Fruit fly (Drosophila melanogaster) whole organism, embryonic: ENCODE measurements around the gene CG5225.

ENCODE experiments used
- ATbp ChIP-seq: fragments of 200-800 bp; sonication (Bioruptor generic); optimal IDR thresholded peaks from 2 replicates; lab custom pipeline; 2017; ENCODE audit warnings: missing biosample characterization, mild to moderate bottlenecking, missing genetic modification characterization, missing genetic modification reagents
- B-H2 ChIP-seq: fragments of 200-800 bp; sonication (Bioruptor generic); optimal IDR thresholded peaks from 2 replicates; lab custom pipeline; 2018; ENCODE audit warnings: missing biosample characterization, mild to moderate bottlenecking, missing genetic modification characterization
- Bgb ChIP-seq: fragments of 200-800 bp; sonication (Bioruptor generic); IDR thresholded peaks from 2 replicates; pipeline ENCODE4 v1.3.6; 2022; ENCODE audit warnings: missing biosample characterization, missing genetic modification characterization; ENCODE audit not compliant: partially characterized antibody
- CG10274 ChIP-seq: fragments of 200-800 bp; sonication (Bioruptor generic); optimal IDR thresholded peaks from 3 replicates; lab custom pipeline; 2017; ENCODE audit warnings: missing biosample characterization, mild to moderate bottlenecking, missing genetic modification characterization
- CG10462 ChIP-seq: fragments of 200-800 bp; sonication (Bioruptor generic); optimal IDR thresholded peaks from 2 replicates; lab custom pipeline; 2016; ENCODE audit warnings: missing biosample characterization, missing genetic modification characterization
- CG11085 ChIP-seq: fragments of 200-800 bp; sonication (Bioruptor generic); IDR thresholded peaks from 2 replicates; pipeline ENCODE4 v1.3.6; 2022; ENCODE audit warnings: missing biosample characterization, missing genetic modification characterization
- CG11560 ChIP-seq: fragments of 200-800 bp; sonication (Bioruptor generic); IDR thresholded peaks from 3 replicates; pipeline ENCODE4 v1.3.6; 2022; ENCODE audit warnings: missing biosample characterization, missing genetic modification characterization
- CG11696 ChIP-seq: fragments of 200-800 bp; sonication (Bioruptor generic); IDR thresholded peaks from 2 replicates; pipeline ENCODE4 v1.3.6; 2022; ENCODE audit warnings: missing biosample characterization, missing genetic modification characterization
- CG13624 ChIP-seq: fragments of 200-800 bp; sonication (Bioruptor generic); optimal IDR thresholded peaks from 2 replicates; lab custom pipeline; 2016; ENCODE audit warnings: missing biosample characterization, missing genetic modification characterization
- CG14014 ChIP-seq: fragments of 200-800 bp; sonication (Bioruptor generic); IDR thresholded peaks from 2 replicates; pipeline ENCODE4 v1.3.6; 2022; ENCODE audit warnings: missing biosample characterization, missing genetic modification characterization
- CG15479 ChIP-seq: fragments of 200-800 bp; sonication (Bioruptor generic); optimal IDR thresholded peaks from 3 replicates; lab custom pipeline; 2019; ENCODE audit warnings: missing biosample characterization, mild to moderate bottlenecking, missing genetic modification characterization, moderate library complexity
- CG17186 ChIP-seq: fragments of 200-800 bp; sonication (Bioruptor generic); optimal IDR thresholded peaks from 3 replicates; lab custom pipeline; 2017; ENCODE audit warnings: missing biosample characterization, missing genetic modification reagents, missing genetic modification characterization
- CG17328 ChIP-seq: fragments of 200-800 bp; sonication (Bioruptor generic); IDR thresholded peaks from 2 replicates; pipeline ENCODE4 v1.3.6; 2022; ENCODE audit warnings: missing biosample characterization, missing genetic modification characterization
- CG2199 ChIP-seq: fragments of 200-800 bp; sonication (Bioruptor generic); IDR thresholded peaks from 3 replicates; pipeline ENCODE4 v1.3.6; 2022; ENCODE audit warnings: missing biosample characterization, missing genetic modification characterization
- CG2875 ChIP-seq: fragments of 200-800 bp; sonication (Bioruptor generic); optimal IDR thresholded peaks from 2 replicates; lab custom pipeline; 2017; ENCODE audit warnings: missing biosample characterization, mild to moderate bottlenecking, missing genetic modification characterization, missing genetic modification reagents
- CG42726 ChIP-seq: fragments of 200-800 bp; sonication (Bioruptor generic); IDR thresholded peaks from 2 replicates; pipeline ENCODE4 v1.3.6; 2022; ENCODE audit warnings: missing biosample characterization, missing genetic modification characterization; ENCODE audit not compliant: partially characterized antibody
- CG4820 ChIP-seq: fragments of 200-800 bp; sonication (Bioruptor generic); optimal IDR thresholded peaks from 3 replicates; lab custom pipeline; 2016; ENCODE audit warnings: missing biosample characterization, missing genetic modification characterization
- CG7987 ChIP-seq: fragments of 200-800 bp; sonication (Bioruptor generic); optimal IDR thresholded peaks from 2 replicates; lab custom pipeline; 2018; ENCODE audit warnings: missing biosample characterization, mild to moderate bottlenecking, missing genetic modification characterization, moderate library complexity
- CG9932 ChIP-seq: fragments of 200-800 bp; sonication (Bioruptor generic); IDR thresholded peaks from 2 replicates; pipeline ENCODE4 v1.3.6; 2022; ENCODE audit warnings: missing biosample characterization, missing genetic modification characterization
- CHES-1-like ChIP-seq: fragments of 200-800 bp; sonication (Bioruptor generic); optimal IDR thresholded peaks from 2 replicates; lab custom pipeline; 2016; ENCODE audit warnings: missing biosample characterization, missing genetic modification characterization
- Camta ChIP-seq: fragments of 200-800 bp; sonication (Bioruptor generic); optimal IDR thresholded peaks from 2 replicates; lab custom pipeline; 2016; ENCODE audit warnings: missing biosample characterization, missing genetic modification characterization
- D19A ChIP-seq: fragments of 200-800 bp; optimal IDR thresholded peaks from 3 replicates; lab custom pipeline; 2019; ENCODE audit warnings: missing biosample characterization, mild to moderate bottlenecking, missing genetic modification characterization, moderate library complexity
- Dip3 ChIP-seq: fragments of 200-800 bp; sonication (Bioruptor generic); optimal IDR thresholded peaks from 3 replicates; lab custom pipeline; 2016; ENCODE audit warnings: missing biosample characterization, missing genetic modification characterization
- E2f2 ChIP-seq: fragments of 200-800 bp; sonication (Bioruptor generic); IDR thresholded peaks from 2 replicates; pipeline ENCODE4 v1.3.6; 2022; ENCODE audit warnings: missing biosample characterization, missing genetic modification characterization
- H2.0 ChIP-seq: fragments of 200-800 bp; sonication (Bioruptor generic); IDR thresholded peaks from 2 replicates; pipeline ENCODE4 v1.3.6; 2022; ENCODE audit warnings: missing biosample characterization, missing genetic modification characterization
- Jarid2 ChIP-seq: fragments of 200-800 bp; sonication (Bioruptor generic); optimal IDR thresholded peaks from 3 replicates; lab custom pipeline; 2017; ENCODE audit warnings: mild to moderate bottlenecking, missing biosample characterization, missing genetic modification reagents, missing genetic modification characterization
- Max ChIP-seq: fragments of 200-800 bp; sonication (Bioruptor generic); optimal IDR thresholded peaks from 2 replicates; lab custom pipeline; 2016; ENCODE audit warnings: missing biosample characterization, mild to moderate bottlenecking, missing genetic modification characterization
- NC2β ChIP-seq: fragments of 200-800 bp; sonication (Bioruptor generic); optimal IDR thresholded peaks from 2 replicates; lab custom pipeline; 2016; ENCODE audit warnings: missing biosample characterization, missing genetic modification characterization
- Rfx ChIP-seq: fragments of 200-800 bp; sonication (Bioruptor generic); IDR thresholded peaks from 2 replicates; pipeline ENCODE4 v1.3.6; 2022; ENCODE audit warnings: missing biosample characterization, missing genetic modification characterization
- amos ChIP-seq: fragments of 200-800 bp; sonication (Bioruptor generic); IDR thresholded peaks from 2 replicates; pipeline ENCODE4 v1.3.6; 2022; ENCODE audit warnings: missing biosample characterization, missing genetic modification characterization; ENCODE audit not compliant: partially characterized antibody
- bigmax ChIP-seq: fragments of 200-800 bp; sonication (Bioruptor generic); optimal IDR thresholded peaks from 2 replicates; lab custom pipeline; 2018; ENCODE audit warnings: missing biosample characterization, mild to moderate bottlenecking, missing genetic modification characterization
- chinmo ChIP-seq: fragments of 200-800 bp; sonication (Bioruptor generic); IDR thresholded peaks from 4 replicates; pipeline ENCODE4 v1.3.6; 2022; ENCODE audit warnings: missing biosample characterization, missing genetic modification characterization; ENCODE audit not compliant: partially characterized antibody
- da ChIP-seq: fragments of 200-800 bp; sonication (Bioruptor generic); optimal IDR thresholded peaks from 2 replicates; lab custom pipeline; 2016; ENCODE audit warnings: missing biosample characterization, missing genetic modification characterization
- ftz-f1 ChIP-seq: fragments of 200-800 bp; sonication (Bioruptor generic); optimal IDR thresholded peaks from 2 replicates; lab custom pipeline; 2016; ENCODE audit warnings: missing biosample characterization, missing genetic modification characterization
- gce ChIP-seq: fragments of 200-800 bp; sonication (Bioruptor generic); IDR thresholded peaks from 3 replicates; pipeline ENCODE4 v1.3.6; 2022; ENCODE audit warnings: missing biosample characterization, missing genetic modification characterization
- grn ChIP-seq: fragments of 200-800 bp; sonication (Bioruptor generic); optimal IDR thresholded peaks from 3 replicates; lab custom pipeline; 2017; ENCODE audit warnings: missing biosample characterization, missing genetic modification characterization
- hb ChIP-seq: fragments of 200-800 bp; sonication (Bioruptor generic); IDR thresholded peaks from 3 replicates; pipeline ENCODE4 v1.3.6; 2022; ENCODE audit warnings: missing biosample characterization, missing genetic modification characterization; ENCODE audit not compliant: partially characterized antibody
- hbn ChIP-seq: fragments of 200-800 bp; sonication (Bioruptor generic); IDR thresholded peaks from 2 replicates; pipeline ENCODE4 v1.3.6; 2022; ENCODE audit warnings: missing biosample characterization, missing genetic modification characterization; ENCODE audit not compliant: partially characterized antibody
- lov ChIP-seq, 2 experiments: fragments of 200-800 bp in 1 of 2; fragments of >200 bp in 1 of 2; sonication (Bioruptor generic) in 1 of 2; IDR thresholded peaks in 1 of 2; optimal IDR thresholded peaks in 1 of 2; 2 replicates in 1 of 2; 3 replicates in 1 of 2; pipeline versions ENCODE4 v1.3.6 to Lab custom; 2017 to 2022; ENCODE audit warnings: missing biosample characterization in 1 of 2, missing genetic modification characterization in 1 of 2
- p53 ChIP-seq: fragments of 200-800 bp; sonication (Bioruptor generic); optimal IDR thresholded peaks from 2 replicates; lab custom pipeline; 2016; ENCODE audit warnings: missing biosample characterization, missing genetic modification characterization
- pfk ChIP-seq: fragments of 200-800 bp; sonication (Bioruptor generic); optimal IDR thresholded peaks from 2 replicates; lab custom pipeline; 2018; ENCODE audit warnings: missing biosample characterization, mild to moderate bottlenecking, missing genetic modification characterization, moderate library complexity
- pho ChIP-seq: fragments of 200-800 bp; sonication (Bioruptor generic); optimal IDR thresholded peaks from 2 replicates; lab custom pipeline; 2016; ENCODE audit warnings: missing biosample characterization, missing genetic modification characterization
- rib ChIP-seq: fragments of 200-800 bp; sonication (Bioruptor generic); IDR thresholded peaks from 2 replicates; pipeline ENCODE4 v1.3.6; 2022; ENCODE audit warnings: missing biosample characterization, missing genetic modification characterization
- sd ChIP-seq: fragments of 200-800 bp; sonication (Bioruptor generic); optimal IDR thresholded peaks from 3 replicates; lab custom pipeline; 2018; ENCODE audit warnings: missing biosample characterization, mild to moderate bottlenecking, missing genetic modification characterization, moderate library complexity
- sens ChIP-seq: fragments of 200-800 bp; sonication (Bioruptor generic); peaks from one replicate; lab custom pipeline; 2016; ENCODE audit warnings: missing biosample characterization, missing genetic modification characterization
- sim ChIP-seq: fragments of 200-800 bp; sonication (Bioruptor generic); IDR thresholded peaks from 2 replicates; pipeline ENCODE4 v1.3.6; 2022; ENCODE audit warnings: missing biosample characterization, missing genetic modification characterization
- sima ChIP-seq: fragments of 200-800 bp; sonication (Bioruptor generic); optimal IDR thresholded peaks from 2 replicates; lab custom pipeline; 2016; ENCODE audit warnings: missing biosample characterization, missing genetic modification characterization
- stc ChIP-seq: fragments of 200-800 bp; sonication (Bioruptor generic); IDR thresholded peaks from 2 replicates; pipeline ENCODE4 v1.3.6; 2022; ENCODE audit warnings: missing biosample characterization, missing genetic modification characterization
- tna ChIP-seq: fragments of 200-800 bp; sonication (Bioruptor generic); IDR thresholded peaks from 2 replicates; pipeline ENCODE4 v1.3.6; 2022; ENCODE audit warnings: missing biosample characterization, missing genetic modification characterization; ENCODE audit not compliant: partially characterized antibody
- toy ChIP-seq: fragments of 200-800 bp; sonication (Bioruptor generic); IDR thresholded peaks from 2 replicates; pipeline ENCODE4 v1.3.6; 2022; ENCODE audit warnings: missing biosample characterization, missing genetic modification characterization
- tx ChIP-seq: fragments of 200-800 bp; sonication (Bioruptor generic); optimal IDR thresholded peaks from 2 replicates; lab custom pipeline; 2016; ENCODE audit warnings: missing biosample characterization, missing genetic modification characterization

Gene CG5225

DNA sequence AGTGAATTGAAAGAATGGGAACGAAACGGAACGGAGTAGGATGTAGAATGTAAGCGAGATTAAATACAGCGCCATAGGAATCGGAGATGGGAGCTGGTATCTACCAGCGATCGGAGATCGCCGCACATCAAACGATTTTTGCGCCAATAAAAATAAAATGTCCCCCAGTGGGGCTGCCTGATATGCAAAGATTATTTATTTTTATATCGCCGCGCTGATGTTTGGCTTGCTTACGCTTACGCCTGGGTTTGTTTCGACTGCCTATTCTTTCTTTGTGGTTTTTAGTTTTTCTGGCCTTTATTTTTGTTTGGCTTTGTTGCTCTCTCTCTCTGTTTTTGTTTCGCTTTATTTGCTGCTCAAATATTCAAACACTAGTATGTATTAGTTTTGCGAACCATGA is 35.3 kb downstream of the CG5225 start (continued):
- TF ChIP-seq Bgb (GFP tag; lab: Robert Waterston, UW) (no peak), CG2199 (GFP tag; lab: Robert Waterston, UW) (peak; percentile 32; the same call in 1 of the 3 replicates), tx (no peak), toy (GFP tag; lab: Robert Waterston, UW) (no peak), rib (GFP tag; lab: Robert Waterston, UW) (no peak), CG10274 (GFP tag; lab: Kevin White, UChicago) (no peak), CHES-1-like (GFP tag; lab: Kevin White, UChicago) (no peak), CG14014 (GFP tag; lab: Robert Waterston, UW) (no peak), sima (GFP tag; lab: Kevin White, UChicago) (no peak), E2f2 (GFP tag; lab: Robert Waterston, UW) (no peak), CG11085 (no peak), Dip3 (no peak), NC2β (GFP tag; lab: Kevin White, UChicago) (no peak), da (GFP tag; lab: Kevin White, UChicago) (no peak), CG17186 (GFP tag; lab: Kevin White, UChicago) (no peak), CG4820 (GFP tag; lab: Kevin White, UChicago) (no peak), B-H2 (GFP tag; lab: Kevin White, UChicago) (peak; percentile 53), hb (GFP tag; lab: Robert Waterston, UW) (0 out of 3 replicates have a peak, but pooled peaks have one; percentile 34), CG11696 (GFP tag; lab: Robert Waterston, UW) (no peak), stc (no peak), amos (no peak), CG2875 (GFP tag; lab: Kevin White, UChicago) (no peak), CG11560 (tag; lab: Robert Waterston, UW) (no peak), ftz-f1 (GFP tag; lab: Kevin White, UChicago) (no peak), Max (no peak), H2.0 (GFP tag; lab: Robert Waterston, UW) (no peak), grn (GFP tag; lab: Kevin White, UChicago) (peak; percentile 41), tna (GFP tag; lab: Robert Waterston, UW) (no peak), p53 (GFP tag; lab: Kevin White, UChicago) (no peak), Rfx (no peak), CG9932 (GFP tag; lab: Robert Waterston, UW) (no peak), gce (GFP tag; lab: Robert Waterston, UW) (no peak), CG13624 (GFP tag; lab: Kevin White, UChicago) (peak; percentile 5), CG15479 (GFP tag; lab: Kevin White, UChicago) (no peak), Camta (GFP tag; lab: Kevin White, UChicago) (no peak), CG17328 (GFP tag; lab: Robert Waterston, UW) (no peak), pho (GFP tag; lab: Kevin White, UChicago) (no peak), ATbp (GFP tag; lab: Kevin White, UChicago) (no peak), CG10462 (GFP tag; lab: Kevin White, UChicago) (no peak), pfk (GFP tag; lab: Kevin White, UChicago) (peak; percentile 74), Jarid2 (GFP tag; lab: Kevin White, UChicago) (no peak), sim (GFP tag; lab: Robert Waterston, UW) (no peak), chinmo (GFP tag; lab: Robert Waterston, UW) (0 out of 4 replicates have a peak, but pooled peaks have one; percentile 80), lov (optimal IDR thresholded peaks at IDR 0.05; lab: Kevin White, UChicago) (no peak), lov (GFP tag; IDR thresholded peaks at IDR 0.05; lab: Robert Waterston, UW) (no peak), sens (GFP tag; lab: Kevin White, UChicago) (peak; percentile 54), CG7987 (no peak), D19A (no peak), CG42726 (GFP tag; lab: Robert Waterston, UW) (no peak), bigmax (GFP tag; lab: Kevin White, UChicago) (no peak), hbn (GFP tag; lab: Robert Waterston, UW) (no peak), sd (tag; lab: Kevin White, UChicago) (peak; percentile 71)
